Fruit fly (Drosophila melanogaster): ENCODE results near the gene vas.

Gene vas

DNA sequence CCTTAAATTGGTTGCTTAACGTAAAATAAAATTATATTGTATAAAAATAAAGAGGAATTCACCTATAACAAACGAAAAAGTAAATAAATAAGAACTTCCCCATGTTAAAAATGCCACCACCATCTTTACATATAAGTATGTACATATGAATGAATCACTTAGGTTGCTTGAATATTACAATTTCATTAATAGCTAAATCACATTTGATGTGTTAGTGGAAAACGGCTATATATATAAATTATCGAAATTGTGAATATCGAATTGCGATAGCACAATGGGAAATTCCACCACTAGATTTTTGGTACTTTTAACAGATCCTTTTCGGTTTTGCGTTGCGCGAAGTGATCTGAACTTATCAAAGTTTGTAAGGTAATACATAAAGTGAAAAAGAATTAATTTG lies at the start of gene vas, which contains the start of gene solo:
TSS of gene vas (plus strand) at position 289 of the 400 bp plus-strand sequence.
TSS of gene solo (plus strand) at position 289 of the 400 bp plus-strand sequence.
- no peak for TF ChIP-seq CG17801 (GFP tag; optimal IDR thresholded peaks at IDR 0.05; ENCODE audit: partially characterized antibody)

DNA sequence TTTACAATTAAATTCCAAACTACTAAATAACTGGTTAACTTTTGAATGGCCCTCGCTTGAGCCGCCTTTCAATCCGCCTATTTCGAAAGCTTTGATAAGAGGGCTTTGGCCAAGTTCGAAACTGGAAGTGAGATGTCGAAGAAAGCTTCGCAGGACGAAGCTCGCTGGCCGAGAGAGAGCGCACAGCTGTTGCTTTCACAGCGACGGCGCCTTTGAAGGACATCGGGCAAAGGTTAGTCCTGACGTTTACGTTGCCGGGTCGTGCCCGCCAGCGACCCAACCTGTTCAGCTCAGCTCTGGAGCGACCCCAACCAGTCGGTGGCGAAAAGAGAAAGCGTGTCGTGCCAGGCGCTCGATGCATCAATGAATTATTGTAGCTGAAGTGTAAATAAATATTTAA lies 49.7 kb upstream of the vas start:
- no peak for TF ChIP-seq CG17801 (GFP tag; optimal IDR thresholded peaks at IDR 0.05; ENCODE audit: partially characterized antibody)

DNA sequence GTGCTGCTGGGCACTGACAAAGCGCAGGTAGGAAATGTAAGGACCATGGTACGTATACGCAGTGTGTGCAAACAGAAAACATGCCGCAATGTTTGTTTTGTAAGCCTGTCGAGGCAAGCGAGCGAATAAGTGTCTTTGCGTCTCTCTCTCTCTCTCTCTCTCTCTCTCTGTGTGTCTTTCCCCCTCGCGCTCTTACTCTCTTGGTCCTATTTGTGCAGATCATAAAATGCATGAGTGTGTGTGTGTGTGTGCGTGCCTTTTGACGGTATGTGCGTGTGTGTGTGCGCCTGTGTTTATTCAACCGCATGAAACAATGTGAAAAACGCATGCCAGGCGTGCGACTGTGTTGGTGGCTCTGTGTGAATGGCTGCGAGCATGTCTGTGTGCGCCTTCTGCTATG lies 47.9 kb upstream of the vas start:
- no peak for TF ChIP-seq CG17801 (GFP tag; optimal IDR thresholded peaks at IDR 0.05; ENCODE audit: partially characterized antibody)

DNA sequence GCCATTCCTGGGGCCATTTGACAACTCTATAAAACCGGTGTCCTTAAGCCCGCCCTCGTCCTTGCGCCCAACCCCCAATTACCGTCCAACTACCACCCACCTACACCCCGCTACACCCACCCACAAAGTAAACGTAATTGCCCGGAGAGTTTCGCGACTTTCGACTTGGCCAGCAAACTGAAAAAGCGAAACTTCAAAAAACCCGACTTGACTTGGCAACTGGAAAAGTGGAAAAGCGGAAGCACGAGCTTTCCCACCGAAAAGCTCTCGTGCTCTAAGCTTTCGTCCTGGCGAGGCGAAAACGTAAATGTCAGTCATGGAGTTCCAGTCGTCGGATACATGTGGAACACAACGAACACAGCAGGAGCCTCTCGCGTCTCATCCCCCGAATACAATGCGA lies 45.4 kb upstream of the vas start, which contains the start of gene GABA-B-R1:
TSS of gene GABA-B-R1 (plus strand) at position 301 of the 400 bp plus-strand sequence.
- TF ChIP-seq CG17801 (GFP tag; optimal IDR thresholded peaks at IDR 0.05; ENCODE audit: partially characterized antibody): no peak

DNA sequence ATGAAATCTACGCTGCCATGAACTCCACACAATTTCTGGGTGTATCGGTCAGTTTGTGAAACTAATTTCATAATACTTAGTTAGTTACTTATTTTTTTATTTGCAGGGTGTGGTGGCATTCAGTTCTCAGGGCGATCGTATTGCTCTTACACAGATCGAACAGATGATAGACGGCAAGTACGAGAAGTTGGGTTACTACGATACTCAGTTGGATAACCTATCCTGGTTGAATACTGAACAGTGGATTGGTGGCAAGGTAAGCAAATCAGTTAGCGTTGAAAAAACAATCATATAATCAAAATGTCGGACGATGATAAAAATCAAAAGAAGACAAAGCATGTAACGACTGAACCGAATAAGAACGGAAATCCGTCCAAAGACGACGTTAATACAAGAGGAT lies 34.9 kb upstream of the vas start, which contains the start of gene CG33310:
TSS of gene CG33310 (plus strand) at position 301 of the 400 bp plus-strand sequence.
- TF ChIP-seq CG17801 (GFP tag; optimal IDR thresholded peaks at IDR 0.05; ENCODE audit: partially characterized antibody): no peak

DNA sequence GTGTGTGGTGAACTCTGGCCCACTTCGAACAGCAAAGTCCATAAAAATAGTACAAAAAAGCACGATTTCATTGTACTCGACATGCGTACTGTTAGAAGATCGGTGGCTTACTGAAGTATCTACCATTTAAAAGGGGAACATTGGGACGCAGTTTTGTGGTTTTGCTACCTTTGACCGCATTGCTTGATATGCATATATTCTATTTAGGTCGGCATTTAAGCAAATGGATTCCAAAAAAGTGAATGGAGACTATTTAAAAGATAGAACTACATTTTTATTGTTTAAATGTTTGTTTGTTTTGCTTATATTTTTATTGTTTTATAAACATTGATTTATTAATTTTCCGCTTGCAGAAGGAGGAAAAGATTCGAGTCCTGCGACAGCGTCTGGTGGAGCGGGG lies 29.8 kb upstream of the vas start, which contains the start of gene CG31832:
TSS of gene CG31832 (minus strand) at position 101 of the 400 bp plus-strand sequence.
- TF ChIP-seq CG17801 (GFP tag; optimal IDR thresholded peaks at IDR 0.05; ENCODE audit: partially characterized antibody): no peak

DNA sequence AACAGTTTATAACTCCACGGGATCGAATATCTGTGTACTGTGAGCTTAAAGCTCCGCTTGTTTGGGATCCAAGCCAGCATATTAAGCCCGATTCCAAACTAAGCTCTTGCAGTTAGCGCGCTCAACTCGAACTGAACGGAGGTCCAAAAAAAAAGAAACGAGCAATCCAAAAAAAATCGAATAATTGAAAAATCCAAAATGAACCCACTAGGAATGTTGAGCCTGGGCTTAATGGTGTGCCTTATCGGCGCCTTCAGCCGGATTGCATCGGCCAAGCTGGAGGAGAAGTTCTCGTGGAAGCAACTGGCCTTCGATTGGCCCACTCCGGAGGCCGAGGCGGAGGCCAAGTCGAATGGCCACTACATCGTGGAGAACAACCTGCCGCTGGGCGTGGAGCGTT lies 26.1 kb upstream of the vas start, which contains the start of gene yellow-c:
TSS of gene yellow-c (plus strand) at position 29 of the 400 bp plus-strand sequence.
- TF ChIP-seq CG17801 (GFP tag; optimal IDR thresholded peaks at IDR 0.05; ENCODE audit: partially characterized antibody): no peak

DNA sequence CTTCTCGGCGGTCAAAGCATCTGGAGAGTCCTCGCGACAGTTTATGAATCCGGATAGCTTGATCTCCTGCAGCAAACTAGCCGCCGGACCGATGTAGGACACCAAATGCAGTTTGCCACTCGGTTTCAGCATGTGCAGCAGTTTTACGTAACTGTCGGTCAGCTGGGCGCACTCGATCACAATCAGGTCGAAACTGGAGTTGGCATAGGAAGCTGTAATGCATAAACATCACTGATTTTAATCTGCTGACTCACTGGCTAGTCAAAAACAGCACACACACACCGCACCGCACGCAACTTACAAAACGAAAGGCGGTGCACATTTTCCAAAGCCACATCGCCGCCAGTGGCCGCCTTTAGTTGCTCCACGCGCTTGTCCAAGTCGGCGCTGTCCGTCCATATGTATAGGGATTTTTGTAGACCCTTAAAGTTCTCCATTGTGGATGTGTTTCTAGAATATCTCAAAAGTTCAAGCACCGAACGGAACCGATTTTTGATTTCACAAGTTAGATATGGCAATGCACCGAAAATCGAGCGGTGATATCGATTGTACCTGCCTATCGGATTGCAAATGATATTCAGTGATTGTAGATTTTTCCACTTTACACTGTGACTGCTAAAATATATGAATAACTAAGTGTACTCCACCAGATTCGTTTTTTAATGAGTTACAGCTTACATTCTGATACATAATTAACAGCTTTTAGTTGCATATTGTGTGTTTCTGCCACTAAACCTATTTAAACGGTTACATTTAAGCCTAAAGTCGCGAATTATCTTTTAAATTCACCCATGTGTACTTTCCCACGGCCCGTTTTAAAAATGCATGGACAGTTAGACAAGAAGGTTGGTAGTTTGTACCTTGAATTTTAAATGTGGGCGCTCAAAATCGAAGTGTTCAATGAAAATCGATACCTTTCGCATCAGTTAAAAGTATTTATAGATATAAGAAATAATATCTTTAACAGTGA lies 22.8 kb upstream of the vas start, which contains the start of gene CIAPIN1:
TSS of gene CIAPIN1 (minus strand) at position 523 of the 970 bp plus-strand sequence.
- TF ChIP-seq CG17801 (GFP tag; optimal IDR thresholded peaks at IDR 0.05; ENCODE audit: partially characterized antibody): no peak

DNA sequence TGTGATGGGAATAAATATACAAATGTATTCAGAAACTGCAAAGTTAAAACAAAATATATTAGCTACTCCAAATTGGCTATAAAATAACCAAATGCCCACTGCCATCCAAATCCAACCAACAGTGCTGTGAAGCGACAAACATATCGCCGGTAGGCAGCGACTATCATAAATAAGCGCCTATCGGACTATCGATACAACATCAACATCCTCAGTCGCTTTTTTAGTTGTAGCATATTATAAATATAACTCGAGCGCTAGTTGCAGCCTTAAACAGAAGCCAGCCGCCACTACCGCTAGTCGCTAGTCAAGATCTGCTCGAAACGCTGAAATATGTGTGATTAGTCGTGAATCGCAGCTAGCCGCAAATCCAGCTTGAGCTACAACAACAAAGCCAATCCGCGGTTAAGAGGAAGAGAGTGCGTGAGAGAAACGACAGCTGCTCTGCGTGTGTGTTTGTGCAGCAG lies 22.1 kb upstream of the vas start:
- peak; percentile 16 for TF ChIP-seq CG17801 (GFP tag; optimal IDR thresholded peaks at IDR 0.05; ENCODE audit: partially characterized antibody)

DNA sequence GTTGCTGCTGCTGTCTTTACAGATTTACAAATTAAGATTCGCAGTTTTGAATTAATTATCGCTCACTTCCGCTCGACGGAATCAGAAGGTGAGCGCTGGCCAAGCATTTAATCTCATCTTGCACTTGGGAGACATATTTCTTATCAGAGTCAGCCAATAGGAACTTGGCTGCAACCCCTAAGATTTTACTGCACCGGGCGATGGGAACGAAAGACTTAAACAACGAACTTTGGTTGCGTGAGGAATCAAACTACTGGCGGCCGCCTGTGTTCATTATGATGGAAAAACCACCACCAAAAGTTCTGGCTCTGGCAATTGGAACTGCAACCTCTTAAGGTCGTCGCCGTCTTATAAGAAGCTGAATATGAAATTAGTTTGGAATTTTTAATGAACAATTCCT lies 17.7 kb upstream of the vas start:
- no peak for TF ChIP-seq CG17801 (GFP tag; optimal IDR thresholded peaks at IDR 0.05; ENCODE audit: partially characterized antibody)

DNA sequence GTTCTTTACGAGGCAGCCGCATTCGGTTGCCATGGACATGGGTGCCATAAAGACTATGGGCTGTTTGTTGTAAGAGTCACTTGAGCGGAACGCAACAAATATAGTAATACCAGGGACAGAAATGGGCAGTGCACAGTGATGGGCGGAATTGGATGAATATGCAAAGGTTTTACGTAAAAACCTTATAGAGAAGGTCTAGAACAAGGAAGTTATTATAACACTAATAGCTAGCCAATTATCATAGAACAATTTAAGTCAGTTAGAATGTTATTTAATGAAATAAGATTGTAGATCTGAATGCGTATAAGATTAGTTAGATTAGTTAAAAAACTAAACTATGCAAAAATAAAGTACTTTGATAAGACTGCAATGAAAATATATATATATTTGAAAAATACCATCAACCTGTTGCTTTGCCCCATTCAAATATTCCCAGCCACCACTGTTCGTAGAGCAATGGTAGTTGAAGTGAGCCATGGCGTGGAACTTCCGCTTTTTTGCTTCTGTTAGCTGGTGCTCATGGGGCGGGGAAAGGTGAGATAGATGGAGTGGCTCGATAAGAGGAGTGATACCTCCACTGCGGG lies 8.6 kb upstream of the vas start:
- no peak for TF ChIP-seq CG17801 (GFP tag; optimal IDR thresholded peaks at IDR 0.05; ENCODE audit: partially characterized antibody)

DNA sequence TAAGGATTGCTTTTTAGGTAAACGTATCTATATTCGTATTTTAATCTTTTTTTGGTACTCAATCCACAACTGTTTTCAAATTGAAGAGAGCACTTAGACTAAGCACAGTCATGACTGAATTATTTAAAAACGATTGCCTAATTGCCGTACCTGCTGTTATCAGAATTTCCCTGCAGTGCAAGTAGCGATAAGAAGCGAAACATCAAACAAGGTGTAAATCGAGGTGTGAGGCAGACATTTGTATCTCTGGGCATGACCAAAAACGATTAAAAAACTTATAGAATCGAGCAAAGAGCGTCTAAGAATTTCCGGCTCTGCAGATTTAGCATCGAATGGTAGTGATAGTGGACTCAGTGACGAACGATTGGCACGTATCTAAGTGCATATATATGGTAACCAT lies 6.4 kb upstream of the vas start:
- TF ChIP-seq CG17801 (GFP tag; optimal IDR thresholded peaks at IDR 0.05; ENCODE audit: partially characterized antibody): no peak

DNA sequence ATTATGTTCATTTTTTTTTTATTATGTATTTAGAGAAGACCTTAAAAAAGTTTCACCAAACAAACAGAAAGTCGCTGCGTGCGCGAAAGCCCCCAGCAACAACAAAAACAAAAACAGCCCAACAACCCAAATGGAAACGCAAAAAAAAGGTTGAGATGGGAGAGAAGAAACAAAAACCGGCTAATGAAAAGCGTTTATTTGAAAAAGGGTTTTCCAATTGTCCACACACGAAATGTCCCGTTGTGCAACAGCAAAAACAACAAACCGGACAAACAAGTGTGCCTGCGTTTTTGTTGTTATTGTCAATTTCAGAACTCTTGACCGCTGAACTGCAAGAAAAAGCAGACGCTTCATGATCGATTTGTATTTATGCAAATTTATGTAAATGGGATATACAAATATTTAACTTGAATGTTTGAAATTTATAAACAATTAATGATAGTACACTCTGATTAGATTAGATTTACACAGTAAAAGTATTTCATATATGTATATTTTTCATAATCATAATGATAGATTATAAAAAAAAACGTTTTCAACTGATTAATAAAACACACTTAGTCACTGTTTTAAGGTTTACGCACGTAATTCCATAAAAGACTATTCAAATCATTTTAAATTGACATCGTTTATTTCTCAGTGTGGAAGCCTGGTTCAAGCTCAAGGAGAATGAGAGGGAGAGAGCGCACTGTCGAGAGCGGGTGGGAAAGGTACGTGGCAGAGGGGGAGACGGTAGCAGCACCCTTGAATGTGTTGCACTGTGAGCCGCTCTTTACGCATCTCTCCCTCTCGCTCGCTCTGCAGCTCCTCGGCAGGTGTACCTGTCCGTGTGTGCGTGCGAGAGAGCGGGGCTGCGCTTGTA lies 4.9 kb upstream of the vas start:
- TF ChIP-seq CG17801 (GFP tag; optimal IDR thresholded peaks at IDR 0.05; ENCODE audit: partially characterized antibody): peak; percentile 63
